Fruit fly (Drosophila melanogaster) whole organism, wandering third instar larva: ENCODE data around the gene Nepl15.

ENCODE experiments used
- Abd-B ChIP-seq: fragments of >200 bp; optimal IDR thresholded peaks from 2 replicates; lab custom pipeline; 2017; ENCODE audit warnings: missing biosample characterization, missing genetic modification characterization
- CG32264 ChIP-seq: fragments of 200-800 bp; sonication (Bioruptor generic); optimal IDR thresholded peaks from 2 replicates; lab custom pipeline; 2016; ENCODE audit warnings: missing biosample characterization, missing genetic modification characterization
- CG9705 ChIP-seq: fragments of 200-800 bp; sonication (Bioruptor generic); optimal IDR thresholded peaks from 2 replicates; lab custom pipeline; 2018; ENCODE audit warnings: missing biosample characterization, mild to moderate bottlenecking, missing genetic modification characterization
- CrebA ChIP-seq: fragments of 200-800 bp; sonication (Bioruptor generic); optimal IDR thresholded peaks from 2 replicates; lab custom pipeline; 2016; ENCODE audit warnings: missing biosample characterization, mild to moderate bottlenecking, missing genetic modification characterization, borderline replicate concordance
- Dfd ChIP-seq: fragments of >200 bp; optimal IDR thresholded peaks from 2 replicates; lab custom pipeline; 2017; ENCODE audit warnings: missing biosample characterization, missing genetic modification characterization
- Dif ChIP-seq: fragments of 200-275, 200-300 bp; sonication (Bioruptor generic); optimal IDR thresholded peaks from 2 replicates; lab custom pipeline; 2018; ENCODE audit warnings: missing biosample characterization, missing genetic modification characterization; ENCODE audit not compliant: partially characterized antibody
- GATAd ChIP-seq: sonication (Bioruptor generic); optimal IDR thresholded peaks from 2 replicates; lab custom pipeline; 2016; ENCODE audit warnings: missing biosample characterization, missing genetic modification characterization
- HLH106 ChIP-seq: fragments of 200-800 bp; optimal IDR thresholded peaks from 3 replicates; lab custom pipeline; 2019; ENCODE audit warnings: missing biosample characterization, mild to moderate bottlenecking, missing genetic modification characterization, moderate library complexity
- Hnf4 ChIP-seq: fragments of 200-800 bp; sonication (Bioruptor generic); optimal IDR thresholded peaks from 2 replicates; lab custom pipeline; 2016; ENCODE audit warnings: missing biosample characterization, mild to moderate bottlenecking, missing genetic modification characterization
- Hr78 ChIP-seq: fragments of >200 bp; optimal IDR thresholded peaks from 2 replicates; lab custom pipeline; 2017; ENCODE audit warnings: missing biosample characterization, missing genetic modification characterization
- Hr83 ChIP-seq: fragments of 200-300 bp; sonication (Bioruptor generic); optimal IDR thresholded peaks from 2 replicates; lab custom pipeline; 2016; ENCODE audit warnings: missing biosample characterization, mild to moderate bottlenecking, missing genetic modification characterization, moderate library complexity; ENCODE audit not compliant: poor library complexity, severe bottlenecking
- Jra ChIP-seq: sonication (Bioruptor generic); optimal IDR thresholded peaks from 2 replicates; lab custom pipeline; 2016; ENCODE audit warnings: missing biosample characterization, missing genetic modification characterization
- Mio ChIP-seq: sonication (Bioruptor generic); optimal IDR thresholded peaks from 2 replicates; lab custom pipeline; 2016; ENCODE audit warnings: missing biosample characterization, missing genetic modification characterization
- Myc ChIP-seq: fragments of >200 bp; optimal IDR thresholded peaks from 2 replicates; lab custom pipeline; 2017
- N ChIP-seq: fragments of >200 bp; optimal IDR thresholded peaks from 2 replicates; lab custom pipeline; 2018; ENCODE audit warnings: missing biosample characterization, missing external identifiers, missing genetic modification characterization
- OdsH ChIP-seq: fragments of 200-800 bp; sonication (Bioruptor generic); optimal IDR thresholded peaks from 2 replicates; lab custom pipeline; 2016; ENCODE audit warnings: missing biosample characterization, mild to moderate bottlenecking, missing genetic modification characterization
- Rel ChIP-seq, 2 experiments: fragments of 200-800 bp; sonication (Bioruptor generic) in 1 of 2; optimal IDR thresholded peaks; 2 replicates in 1 of 2; 3 replicates in 1 of 2; lab custom pipeline; 2016 to 2019; ENCODE audit warnings: mild to moderate bottlenecking in 2 of 2, missing biosample characterization in 2 of 2, missing genetic modification characterization in 2 of 2, moderate library complexity in 1 of 2
- Sp1 ChIP-seq: fragments of 200-800 bp; sonication (Bioruptor generic); optimal IDR thresholded peaks from 3 replicates; lab custom pipeline; 2019; ENCODE audit warnings: missing biosample characterization, mild to moderate bottlenecking, missing genetic modification characterization, moderate library complexity
- Vsx2 ChIP-seq: fragments of 200-300, 225-300 bp; sonication (Bioruptor generic); optimal IDR thresholded peaks from 2 replicates; lab custom pipeline; 2018; ENCODE audit warnings: missing biosample characterization, missing genetic modification characterization; ENCODE audit not compliant: partially characterized antibody
- br ChIP-seq: fragments of 200-800 bp; sonication (Bioruptor generic); optimal IDR thresholded peaks from 2 replicates; lab custom pipeline; 2016; ENCODE audit warnings: missing biosample characterization, missing genetic modification characterization
- brk ChIP-seq: fragments of 200-800 bp; sonication (Bioruptor generic); optimal IDR thresholded peaks from 2 replicates; lab custom pipeline; 2016; ENCODE audit warnings: missing biosample characterization, mild to moderate bottlenecking, missing genetic modification characterization
- dl ChIP-seq, 2 experiments: fragments of 175-275, 200-275 bp in 1 of 2; fragments of 200-275 bp in 1 of 2; sonication (Bioruptor generic); optimal IDR thresholded peaks; lab custom pipeline; 2018; ENCODE audit warnings: mild to moderate bottlenecking in 2 of 2, missing biosample characterization in 2 of 2, missing genetic modification characterization in 2 of 2, moderate library complexity in 2 of 2; ENCODE audit not compliant: partially characterized antibody in 2 of 2, insufficient read depth in 1 of 2
- dmrt93B ChIP-seq: fragments of 200-800 bp; sonication (Bioruptor generic); optimal IDR thresholded peaks from 2 replicates; lab custom pipeline; 2018; ENCODE audit warnings: missing biosample characterization, mild to moderate bottlenecking, missing genetic modification characterization
- dsf ChIP-seq: sonication (Bioruptor generic); optimal IDR thresholded peaks from 2 replicates; lab custom pipeline; 2016; ENCODE audit warnings: missing biosample characterization, missing genetic modification characterization, borderline replicate concordance
- ey ChIP-seq: fragments of 200-800 bp; sonication (Bioruptor generic); optimal IDR thresholded peaks from 2 replicates; lab custom pipeline; 2016; ENCODE audit warnings: missing biosample characterization, missing genetic modification characterization
- foxo ChIP-seq, 2 experiments: fragments of 200-800 bp; sonication (Bioruptor generic); optimal IDR thresholded peaks; 2 replicates in 1 of 2; 3 replicates in 1 of 2; lab custom pipeline; 2016 to 2017; ENCODE audit warnings: missing biosample characterization in 2 of 2, missing genetic modification characterization in 2 of 2
- fru ChIP-seq: fragments of 200-800 bp; sonication (Bioruptor generic); optimal IDR thresholded peaks from 3 replicates; lab custom pipeline; 2016; ENCODE audit warnings: missing biosample characterization, mild to moderate bottlenecking, missing genetic modification characterization
- h ChIP-seq: fragments of 200-800 bp; sonication (Bioruptor generic); optimal IDR thresholded peaks from 3 replicates; lab custom pipeline; 2016; ENCODE audit warnings: missing biosample characterization, mild to moderate bottlenecking, missing genetic modification characterization
- jim ChIP-seq: fragments of 175-275, 200-325 bp; sonication (Bioruptor generic); optimal IDR thresholded peaks from 2 replicates; lab custom pipeline; 2016; ENCODE audit warnings: missing biosample characterization, mild to moderate bottlenecking, missing genetic modification characterization
- lola ChIP-seq: fragments of >200 bp; optimal IDR thresholded peaks from 2 replicates; lab custom pipeline; 2017; ENCODE audit warnings: missing biosample characterization, missing genetic modification characterization
- pan ChIP-seq: fragments of >200 bp; optimal IDR thresholded peaks from 2 replicates; lab custom pipeline; 2017
- psq ChIP-seq: fragments of 200-800 bp; sonication (Bioruptor generic); optimal IDR thresholded peaks from 3 replicates; lab custom pipeline; 2017; ENCODE audit warnings: missing biosample characterization, mild to moderate bottlenecking, missing genetic modification characterization, moderate library complexity
- rgr ChIP-seq: fragments of 200-800 bp; sonication (Bioruptor generic); optimal IDR thresholded peaks from 3 replicates; lab custom pipeline; 2016; ENCODE audit warnings: missing biosample characterization, mild to moderate bottlenecking, missing genetic modification characterization
- sage ChIP-seq: fragments of 200-800 bp; sonication (Bioruptor generic); optimal IDR thresholded peaks from 2 replicates; lab custom pipeline; 2016; ENCODE audit warnings: missing biosample characterization, mild to moderate bottlenecking, missing genetic modification characterization
- sv ChIP-seq: fragments of 200-800 bp; sonication (Bioruptor generic); optimal IDR thresholded peaks from 3 replicates; lab custom pipeline; 2016; ENCODE audit warnings: missing biosample characterization, missing genetic modification characterization
- tai ChIP-seq: sonication (Bioruptor generic); optimal IDR thresholded peaks from 2 replicates; lab custom pipeline; 2016; ENCODE audit warnings: missing biosample characterization, missing genetic modification characterization
- usp ChIP-seq: fragments of >200 bp; optimal IDR thresholded peaks from 2 replicates; lab custom pipeline; 2017; ENCODE audit warnings: missing biosample characterization, missing genetic modification characterization
- woc ChIP-seq: sonication (Bioruptor generic); optimal IDR thresholded peaks from 2 replicates; lab custom pipeline; 2016; ENCODE audit warnings: missing biosample characterization, mild to moderate bottlenecking, missing genetic modification characterization

Gene Nepl15

dm6 chr3R:22789106-22789505 lies 23.1 kb upstream of the Nepl15 start:
- TF ChIP-seq sv (GFP tag; lab: Kevin White, UChicago) (no peak), CG9705 (GFP tag; lab: Kevin White, UChicago) (no peak), jim (GFP tag; lab: Kevin White, UChicago) (no peak), fru (GFP tag; lab: Kevin White, UChicago) (no peak)

dm6 chr3R:22784674-22785316 lies 18.8 kb upstream of the Nepl15 start:
- no peak for TF ChIP-seq Vsx2 (GFP tag; lab: Kevin White, UChicago)
- TF ChIP-seq Dfd, result peak; percentile 20
- TF ChIP-seq sv (GFP tag; lab: Kevin White, UChicago), result no peak
- TF ChIP-seq OdsH (GFP tag; lab: Kevin White, UChicago), result no peak
- TF ChIP-seq Hr78 (GFP tag; lab: Kevin White, UChicago), result no peak
- TF ChIP-seq, all 38 proteins: peak for 1

- TF ChIP-seq OdsH (GFP tag; lab: Kevin White, UChicago) (no peak), lola (GFP tag; lab: Kevin White, UChicago) (no peak), brk (GFP tag; lab: Kevin White, UChicago) (no peak), psq (no peak), ey (GFP tag; lab: Kevin White, UChicago) (no peak), foxo (GFP tag; optimal IDR thresholded peaks at IDR 0.05; lab: Kevin White, UChicago) (peak in 1 of 2 experiments; percentile 39), Jra (GFP tag; lab: Kevin White, UChicago) (no peak), Mio (no peak), woc (no peak), Rel (GFP tag; optimal IDR thresholded peaks at IDR 0.05; lab: Kevin White, UChicago) (peak; percentile 50), Rel (tag; optimal IDR thresholded peaks at IDR 0.05; lab: Kevin White, UChicago) (peak; percentile 9), dsf (GFP tag; lab: Kevin White, UChicago) (no peak), pan (no peak), Hr83 (GFP tag; lab: Kevin White, UChicago) (peak; percentile 67), Dfd (no peak), N (GFP tag; lab: Kevin White, UChicago) (no peak), Vsx2 (GFP tag; lab: Kevin White, UChicago) (no peak), sv (GFP tag; lab: Kevin White, UChicago) (no peak), CrebA (peak; percentile 63), Myc (lab: Kevin White, UChicago) (no peak), CG32264 (GFP tag; lab: Kevin White, UChicago) (no peak), jim (GFP tag; lab: Kevin White, UChicago) (no peak), HLH106 (no peak), Sp1 (GFP tag; lab: Kevin White, UChicago) (peak; percentile 46), br (GFP tag; lab: Kevin White, UChicago) (peak; percentile 29), rgr (GFP tag; lab: Kevin White, UChicago) (peak; percentile 49), Hr78 (GFP tag; lab: Kevin White, UChicago) (no peak), usp (GFP tag; lab: Kevin White, UChicago) (no peak), GATAd (GFP tag; lab: Kevin White, UChicago) (no peak), dl (GFP tag; optimal IDR thresholded peaks at IDR 0.05; lab: Kevin White, UChicago; ENCODE audit: insufficient read depth in 1 of 2, partially characterized antibody in 2 of 2) (no peak), Abd-B (GFP tag; lab: Kevin White, UChicago) (no peak), Dif (peak; percentile 7), h (GFP tag; lab: Kevin White, UChicago) (peak; percentile 30), sage (GFP tag; lab: Kevin White, UChicago) (peak; percentile 74), Hnf4 (GFP tag; lab: Kevin White, UChicago) (no peak), tai (no peak), CG9705 (GFP tag; lab: Kevin White, UChicago) (no peak), dmrt93B (GFP tag; lab: Kevin White, UChicago) (no peak), fru (GFP tag; lab: Kevin White, UChicago) (no peak)
Observed at dm6 chr3R:22781412-22781811, 15.4 kb upstream of the Nepl15 start.
